Worm (Caenorhabditis elegans) whole organism, midembryonic: ENCODE measurements around the gene Y52E8A.6.

Experiments used
- T22C8.4 ChIP-seq: fragments of 200-800 bp; sonication (Bioruptor generic); IDR thresholded peaks from 2 replicates; pipeline ENCODE4 v1.3.6; 2022; ENCODE audit warnings: missing genetic modification characterization, missing compliant biosample characterization
- flt-1 ChIP-seq: fragments of 200-800 bp; sonication (Bioruptor generic); IDR thresholded peaks from 2 replicates; pipeline ENCODE4 v1.3.6; 2022; ENCODE audit warnings: missing genetic modification characterization, missing compliant biosample characterization
- med-1 ChIP-seq: sonication (generic microtip); optimal IDR thresholded peaks from 2 replicates; lab custom pipeline; 2017; ENCODE audit warnings: missing genetic modification characterization, mild to moderate bottlenecking, missing compliant biosample characterization, antibody characterized with exemption, missing genetic modification reagents; ENCODE audit not compliant: insufficient read depth
- ztf-23 ChIP-seq: fragments of 200-800 bp; sonication (Bioruptor generic); IDR thresholded peaks from 2 replicates; pipeline ENCODE4 v1.3.6; 2022; ENCODE audit warnings: missing genetic modification reagents, missing genetic modification characterization, missing compliant biosample characterization

ce11 chrII:4286921-4287320, 32.8 kb downstream of the Y52E8A.6 start:
- no peak for TF ChIP-seq T22C8.4 (GFP tag; lab: Robert Waterston, UW)
- TF ChIP-seq ztf-23 (GFP tag; lab: Robert Waterston, UW), result no peak
- TF ChIP-seq med-1 (GFP tag; lab: Kevin White, UChicago), result no peak
- no peak for TF ChIP-seq flt-1 (GFP tag; lab: Robert Waterston, UW)
